Fruit fly (Drosophila melanogaster) whole organism, embryonic: Measurements from ENCODE around the gene Rpt5.

Experiments
- Adf1 ChIP-seq: fragments of 200-800 bp; sonication (Bioruptor generic); IDR thresholded peaks from 2 replicates; pipeline ENCODE4 v1.3.6; 2022; ENCODE audit warnings: missing biosample characterization, missing genetic modification characterization
- Asciz ChIP-seq: fragments of 200-800 bp; sonication (Bioruptor generic); optimal IDR thresholded peaks from 2 replicates; lab custom pipeline; 2017; ENCODE audit warnings: missing biosample characterization, mild to moderate bottlenecking, missing genetic modification characterization, missing genetic modification reagents
- CG11398 ChIP-seq: fragments of 200-800 bp; sonication (Bioruptor generic); optimal IDR thresholded peaks from 2 replicates; lab custom pipeline; 2016; ENCODE audit warnings: missing biosample characterization, missing genetic modification characterization
- CG13894 ChIP-seq: fragments of 200-800 bp; sonication (Bioruptor generic); optimal IDR thresholded peaks from 3 replicates; lab custom pipeline; 2018; ENCODE audit warnings: missing biosample characterization, mild to moderate bottlenecking, missing genetic modification characterization, moderate library complexity
- CG14014 ChIP-seq: fragments of 200-800 bp; sonication (Bioruptor generic); IDR thresholded peaks from 2 replicates; pipeline ENCODE4 v1.3.6; 2022; ENCODE audit warnings: missing biosample characterization, missing genetic modification characterization
- CG15011 ChIP-seq: fragments of 200-800 bp; sonication (Bioruptor generic); optimal IDR thresholded peaks from 3 replicates; lab custom pipeline; 2018; ENCODE audit warnings: missing biosample characterization, mild to moderate bottlenecking, missing genetic modification characterization
- CG17186 ChIP-seq: fragments of 200-800 bp; sonication (Bioruptor generic); optimal IDR thresholded peaks from 3 replicates; lab custom pipeline; 2017; ENCODE audit warnings: missing biosample characterization, missing genetic modification reagents, missing genetic modification characterization
- CG17361 ChIP-seq: fragments of 200-800 bp; sonication (Bioruptor generic); IDR thresholded peaks from 3 replicates; pipeline ENCODE4 v1.3.6; 2022; ENCODE audit warnings: missing biosample characterization, missing genetic modification characterization
- CG17829 ChIP-seq: fragments of 200-800 bp; optimal IDR thresholded peaks from 2 replicates; lab custom pipeline; 2019; ENCODE audit warnings: missing biosample characterization, mild to moderate bottlenecking, missing genetic modification characterization, moderate library complexity
- CG1792 ChIP-seq: fragments of 200-800 bp; sonication (Bioruptor generic); optimal IDR thresholded peaks from 2 replicates; lab custom pipeline; 2016; ENCODE audit warnings: missing biosample characterization, missing genetic modification characterization
- CG18476 ChIP-seq: fragments of 200-800 bp; sonication (Bioruptor generic); optimal IDR thresholded peaks from 2 replicates; lab custom pipeline; 2016; ENCODE audit warnings: missing biosample characterization, mild to moderate bottlenecking, missing genetic modification characterization
- CG2129 ChIP-seq: fragments of 200-800 bp; sonication (Bioruptor generic); IDR thresholded peaks from 2 replicates; pipeline ENCODE4 v1.3.6; 2022; ENCODE audit warnings: missing biosample characterization, missing genetic modification characterization; ENCODE audit not compliant: partially characterized antibody
- CG31388 ChIP-seq: fragments of 200-800 bp; sonication (Bioruptor generic); optimal IDR thresholded peaks from 2 replicates; lab custom pipeline; 2016; ENCODE audit warnings: missing biosample characterization, missing genetic modification characterization
- CG31441 ChIP-seq: fragments of 200-800 bp; sonication (Bioruptor generic); IDR thresholded peaks from 2 replicates; pipeline ENCODE4 v1.3.6; 2022; ENCODE audit warnings: missing biosample characterization, missing genetic modification characterization
- CG33557 ChIP-seq: fragments of 200-800 bp; sonication (Bioruptor generic); optimal IDR thresholded peaks from 2 replicates; lab custom pipeline; 2019; ENCODE audit warnings: missing biosample characterization, mild to moderate bottlenecking, missing genetic modification characterization, moderate library complexity
- CG34376 ChIP-seq: fragments of 200-800 bp; sonication (Bioruptor generic); optimal IDR thresholded peaks from 2 replicates; lab custom pipeline; 2018; ENCODE audit warnings: missing biosample characterization, mild to moderate bottlenecking, missing genetic modification characterization
- CG3726 ChIP-seq: fragments of 200-800 bp; sonication (Bioruptor generic); IDR thresholded peaks from 3 replicates; pipeline ENCODE4, ENCODE4 v1.3.6; 2022; ENCODE audit warnings: missing biosample characterization, missing genetic modification characterization
- CG4282 ChIP-seq: fragments of 200-800 bp; sonication (Bioruptor generic); optimal IDR thresholded peaks from 2 replicates; lab custom pipeline; 2016; ENCODE audit warnings: missing biosample characterization, missing genetic modification characterization
- CG4617 ChIP-seq: fragments of 200-800 bp; sonication (Bioruptor generic); optimal IDR thresholded peaks from 3 replicates; lab custom pipeline; 2016; ENCODE audit warnings: missing biosample characterization, missing genetic modification characterization, borderline replicate concordance
- CG6254 ChIP-seq: fragments of 200-800 bp; sonication (Bioruptor generic); optimal IDR thresholded peaks from 3 replicates; lab custom pipeline; 2017; ENCODE audit warnings: mild to moderate bottlenecking, missing biosample characterization, missing genetic modification reagents, missing genetic modification characterization
- CG6654 ChIP-seq: fragments of 200-800 bp; sonication (Bioruptor generic); optimal IDR thresholded peaks from 2 replicates; lab custom pipeline; 2017; ENCODE audit warnings: missing biosample characterization, mild to moderate bottlenecking, missing genetic modification characterization
- CG6765 ChIP-seq: fragments of 200-800 bp; sonication (Bioruptor generic); optimal IDR thresholded peaks from 3 replicates; lab custom pipeline; 2017; ENCODE audit warnings: missing biosample characterization, mild to moderate bottlenecking, missing genetic modification characterization
- CG7928 ChIP-seq: fragments of 200-800 bp; sonication (Bioruptor generic); optimal IDR thresholded peaks from 2 replicates; lab custom pipeline; 2017; ENCODE audit warnings: missing biosample characterization, mild to moderate bottlenecking, missing genetic modification characterization
- CG8281 ChIP-seq: fragments of 200-800 bp; sonication (Bioruptor generic); optimal IDR thresholded peaks from 2 replicates; lab custom pipeline; 2018; ENCODE audit warnings: missing biosample characterization, mild to moderate bottlenecking, missing genetic modification characterization, moderate library complexity
- CG9609 ChIP-seq: fragments of 200-800 bp; sonication (Bioruptor generic); optimal IDR thresholded peaks from 3 replicates; lab custom pipeline; 2016; ENCODE audit warnings: missing biosample characterization, missing genetic modification characterization
- Dek ChIP-seq: fragments of 200-800 bp; sonication (Bioruptor generic); optimal IDR thresholded peaks from 3 replicates; lab custom pipeline; 2019; ENCODE audit warnings: missing biosample characterization, mild to moderate bottlenecking, missing genetic modification characterization, moderate library complexity
- Dip2 ChIP-seq: fragments of 200-800 bp; sonication (Bioruptor generic); IDR thresholded peaks from 2 replicates; pipeline ENCODE4 v1.3.6; 2022; ENCODE audit warnings: missing biosample characterization, missing genetic modification characterization
- Hand ChIP-seq: fragments of 200-800 bp; sonication (Bioruptor generic); optimal IDR thresholded peaks from 2 replicates; lab custom pipeline; 2017; ENCODE audit warnings: mild to moderate bottlenecking, missing biosample characterization, missing genetic modification reagents, missing genetic modification characterization
- Hmr ChIP-seq: fragments of 200-800 bp; sonication (Bioruptor generic); optimal IDR thresholded peaks from 3 replicates; lab custom pipeline; 2017; ENCODE audit warnings: mild to moderate bottlenecking, missing biosample characterization, missing genetic modification reagents, missing genetic modification characterization
- Hr39 ChIP-seq: fragments of >200 bp; optimal IDR thresholded peaks from 2 replicates; lab custom pipeline; 2017
- Kr ChIP-seq: fragments of 200-800 bp; sonication (Bioruptor generic); optimal IDR thresholded peaks from 2 replicates; lab custom pipeline; 2017; ENCODE audit warnings: missing biosample characterization, mild to moderate bottlenecking, missing genetic modification characterization
- Med ChIP-seq: fragments of 200-800 bp; sonication (Bioruptor generic); peaks from one replicate; lab custom pipeline; 2016; ENCODE audit warnings: missing biosample characterization, missing genetic modification characterization, mild to moderate bottlenecking, inconsistent platforms, moderate library complexity
- NC2α ChIP-seq: fragments of 200-800 bp; sonication (Bioruptor generic); optimal IDR thresholded peaks from 2 replicates; lab custom pipeline; 2016; ENCODE audit warnings: missing biosample characterization, missing genetic modification characterization
- TFAM ChIP-seq: fragments of 200-800 bp; sonication (Bioruptor generic); optimal IDR thresholded peaks from 2 replicates; lab custom pipeline; 2017; ENCODE audit warnings: missing biosample characterization, missing genetic modification characterization, inconsistent platforms
- ase ChIP-seq: fragments of 200-800 bp; sonication (Bioruptor generic); IDR thresholded peaks from 3 replicates; pipeline ENCODE4 v1.3.6; 2022; ENCODE audit warnings: missing biosample characterization, missing genetic modification characterization
- bigmax ChIP-seq: fragments of 200-800 bp; sonication (Bioruptor generic); optimal IDR thresholded peaks from 2 replicates; lab custom pipeline; 2018; ENCODE audit warnings: missing biosample characterization, mild to moderate bottlenecking, missing genetic modification characterization
- corto ChIP-seq: fragments of 200-800 bp; sonication (Bioruptor generic); optimal IDR thresholded peaks from 2 replicates; lab custom pipeline; 2016; ENCODE audit warnings: missing biosample characterization, mild to moderate bottlenecking, missing genetic modification characterization, moderate library complexity
- dati ChIP-seq: fragments of 200-800 bp; sonication (Bioruptor generic); IDR thresholded peaks from 2 replicates; pipeline ENCODE4 v1.3.6; 2022; ENCODE audit warnings: missing biosample characterization, missing genetic modification characterization
- eve ChIP-seq, 2 experiments: fragments of >200 bp; optimal IDR thresholded peaks; 2 replicates each; lab custom pipeline; 2017; ENCODE audit warnings: missing biosample characterization in 2 of 2, missing genetic modification characterization in 2 of 2
- exex ChIP-seq: fragments of 200-800 bp; sonication (Bioruptor generic); optimal IDR thresholded peaks from 4 replicates; lab custom pipeline; 2018; ENCODE audit warnings: missing biosample characterization, mild to moderate bottlenecking, missing genetic modification characterization, moderate library complexity
- fd3F ChIP-seq: fragments of 200-800 bp; sonication (Bioruptor generic); optimal IDR thresholded peaks from 2 replicates; lab custom pipeline; 2018; ENCODE audit warnings: missing biosample characterization, mild to moderate bottlenecking, missing genetic modification characterization, moderate library complexity
- gcm2 ChIP-seq: fragments of 200-800 bp; sonication (Bioruptor generic); optimal IDR thresholded peaks from 2 replicates; lab custom pipeline; 2016; ENCODE audit warnings: missing biosample characterization, missing genetic modification characterization
- gem ChIP-seq: fragments of 200-800 bp; sonication (Bioruptor generic); optimal IDR thresholded peaks from 2 replicates; lab custom pipeline; 2019; ENCODE audit warnings: missing biosample characterization, mild to moderate bottlenecking, missing genetic modification characterization, moderate library complexity
- jing ChIP-seq: fragments of 200-800 bp; sonication (Bioruptor generic); optimal IDR thresholded peaks from 2 replicates; lab custom pipeline; 2018; ENCODE audit warnings: missing biosample characterization, mild to moderate bottlenecking, missing genetic modification characterization
- klu ChIP-seq: fragments of 200-800 bp; sonication (Bioruptor generic); IDR thresholded peaks from 2 replicates; pipeline ENCODE4 v1.3.6; 2022; ENCODE audit warnings: missing biosample characterization, missing genetic modification characterization
- phol ChIP-seq: fragments of 200-800 bp; sonication (Bioruptor generic); optimal IDR thresholded peaks from 3 replicates; lab custom pipeline; 2018; ENCODE audit warnings: missing biosample characterization, mild to moderate bottlenecking, missing genetic modification characterization, moderate library complexity
- row ChIP-seq: fragments of 200-800 bp; sonication (Bioruptor generic); IDR thresholded peaks from 3 replicates; pipeline ENCODE4 v1.3.6; 2022; ENCODE audit warnings: missing biosample characterization, missing genetic modification characterization
- seq ChIP-seq: fragments of 200-800 bp; sonication (Bioruptor generic); IDR thresholded peaks from 2 replicates; pipeline ENCODE4 v1.3.6; 2022; ENCODE audit warnings: missing biosample characterization, missing genetic modification characterization
- sisA ChIP-seq: fragments of 200-800 bp; sonication (Bioruptor generic); IDR thresholded peaks from 2 replicates; pipeline ENCODE4 v1.3.6; 2022; ENCODE audit warnings: missing biosample characterization, missing genetic modification characterization
- sug ChIP-seq: fragments of 200-800 bp; optimal IDR thresholded peaks from 2 replicates; lab custom pipeline; 2019; ENCODE audit warnings: missing biosample characterization, mild to moderate bottlenecking, missing genetic modification characterization, moderate library complexity
- tap ChIP-seq: fragments of 200-800 bp; optimal IDR thresholded peaks from 3 replicates; lab custom pipeline; 2019; ENCODE audit warnings: missing biosample characterization, mild to moderate bottlenecking, missing genetic modification characterization, moderate library complexity
- usp ChIP-seq: fragments of >200 bp; optimal IDR thresholded peaks from 2 replicates; lab custom pipeline; 2017; ENCODE audit warnings: missing biosample characterization, missing genetic modification characterization

The Rpt5 gene

dm6 chr3R:23729066-23729465, 23.6 kb upstream of the Rpt5 start (continued):
- no peak for TF ChIP-seq TFAM (GFP tag; lab: Kevin White, UChicago)
- no peak for TF ChIP-seq corto (GFP tag; lab: Kevin White, UChicago)
- peak; percentile 24 for TF ChIP-seq CG15011
- TF ChIP-seq eve (GFP tag; optimal IDR thresholded peaks at IDR 0.05; lab: Kevin White, UChicago), result no peak
- TF ChIP-seq Hr39 (lab: Kevin White, UChicago), result no peak
- TF ChIP-seq Dip2 (GFP tag; lab: Robert Waterston, UW), result no peak
- TF ChIP-seq CG3726 (GFP tag; lab: Robert Waterston, UW), result no peak
- no peak for TF ChIP-seq dati (GFP tag; lab: Robert Waterston, UW)
- no peak for TF ChIP-seq CG17186 (GFP tag; lab: Kevin White, UChicago)
- TF ChIP-seq CG8281, result no peak
- TF ChIP-seq tap, result no peak
- peak; percentile 19 for TF ChIP-seq Dek (tag; lab: Kevin White, UChicago)
- no peak for TF ChIP-seq bigmax (GFP tag; lab: Kevin White, UChicago)
- TF ChIP-seq CG31388 (GFP tag; lab: Kevin White, UChicago), result no peak
- TF ChIP-seq CG34376 (GFP tag; lab: Kevin White, UChicago), result peak; percentile 79
- no peak for TF ChIP-seq Adf1 (GFP tag; lab: Robert Waterston, UW)
- no peak for TF ChIP-seq CG2129 (GFP tag; lab: Robert Waterston, UW)
- peak; percentile 56 for TF ChIP-seq exex
- TF ChIP-seq CG4617 (GFP tag; lab: Kevin White, UChicago), result no peak
- TF ChIP-seq CG31441 (GFP tag; lab: Robert Waterston, UW), result no peak
- TF ChIP-seq row (GFP tag; lab: Robert Waterston, UW), result no peak
- no peak for TF ChIP-seq gcm2 (GFP tag; lab: Kevin White, UChicago)
- no peak for TF ChIP-seq CG17361 (GFP tag; lab: Robert Waterston, UW)
- peak; percentile 64 for TF ChIP-seq sug (tag; lab: Kevin White, UChicago)
- no peak for TF ChIP-seq usp (GFP tag; lab: Kevin White, UChicago)
- no peak for TF ChIP-seq CG18476 (GFP tag; lab: Kevin White, UChicago)
- no peak for TF ChIP-seq sisA (GFP tag; lab: Robert Waterston, UW)
- peak; percentile 29 for TF ChIP-seq CG11398 (GFP tag; lab: Kevin White, UChicago)
- TF ChIP-seq klu (GFP tag; lab: Robert Waterston, UW), result no peak
- no peak for TF ChIP-seq Kr
- peak; percentile 9 for TF ChIP-seq gem
- TF ChIP-seq CG6254 (GFP tag; lab: Kevin White, UChicago), result no peak
- no peak for TF ChIP-seq seq (GFP tag; lab: Robert Waterston, UW)
- TF ChIP-seq jing (GFP tag; lab: Kevin White, UChicago), result no peak
- peak; percentile 13 for TF ChIP-seq fd3F (GFP tag; lab: Kevin White, UChicago)
- TF ChIP-seq phol (tag; lab: Kevin White, UChicago), result no peak
- TF ChIP-seq NC2α, result no peak
- TF ChIP-seq Hmr (GFP tag; lab: Kevin White, UChicago), result peak; percentile 83
- TF ChIP-seq Asciz (GFP tag; lab: Kevin White, UChicago), result peak; percentile 45
- no peak for TF ChIP-seq CG4282 (GFP tag; lab: Kevin White, UChicago)
- TF ChIP-seq Med, result peak; percentile 87
- TF ChIP-seq CG33557 (GFP tag; lab: Kevin White, UChicago), result no peak
- no peak for TF ChIP-seq CG1792 (GFP tag; lab: Kevin White, UChicago)
- TF ChIP-seq ase (GFP tag; lab: Robert Waterston, UW), result no peak
- no peak; the same call in 1 of the 2 replicates for TF ChIP-seq CG14014
- no peak for TF ChIP-seq CG17829
- TF ChIP-seq CG6765 (GFP tag; lab: Kevin White, UChicago), result peak; percentile 69
- peak; percentile 42 for TF ChIP-seq Hand (GFP tag; lab: Kevin White, UChicago)
- TF ChIP-seq CG6654 (GFP tag; lab: Kevin White, UChicago), result no peak
- no peak for TF ChIP-seq CG9609 (GFP tag; lab: Kevin White, UChicago)
- TF ChIP-seq CG7928 (GFP tag; lab: Kevin White, UChicago), result no peak
- peak; percentile 73 for TF ChIP-seq CG13894 (tag; lab: Kevin White, UChicago)
